Fruit fly (Drosophila melanogaster): ENCODE data around the gene CG32683.

The CG32683 gene

DNA sequence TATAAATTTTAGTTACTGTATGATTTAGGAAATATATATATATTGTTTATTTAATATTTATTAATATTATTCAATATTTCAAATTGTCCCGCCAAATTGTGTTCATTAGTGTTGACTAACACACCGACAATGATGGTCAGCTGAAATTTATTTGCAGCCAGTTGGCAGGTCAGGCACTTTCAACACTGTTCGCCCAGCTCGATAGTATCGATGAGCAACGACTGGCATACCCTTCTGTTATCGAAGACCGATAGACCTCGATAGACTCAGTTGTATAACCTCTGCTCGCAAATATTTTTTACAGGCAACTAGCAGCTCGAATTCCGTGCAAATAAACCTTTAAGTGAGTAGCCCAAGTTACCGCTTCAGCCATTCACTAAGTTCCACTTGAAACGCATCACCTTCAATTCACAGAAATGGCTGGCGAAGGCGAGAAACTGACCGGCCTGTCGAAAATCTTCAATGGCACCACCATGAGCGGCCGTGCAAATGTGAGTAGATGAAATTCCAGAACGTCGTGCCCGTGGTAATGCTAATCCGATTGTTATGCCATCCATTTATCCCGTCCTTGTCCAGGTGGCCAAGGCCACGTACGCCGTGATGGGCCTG, 5.9 kb upstream of the CG32683 start, which contains the start of gene Neb-cGP (continued):
- peak; percentile 60 for TF ChIP-seq CG10654 (GFP tag; optimal IDR thresholded peaks at IDR 0.05)
- peak; percentile 54 for TF ChIP-seq CG34376 (GFP tag; optimal IDR thresholded peaks at IDR 0.05)
- peak; percentile 96 for TF ChIP-seq CG42726 (GFP tag; IDR thresholded peaks at IDR 0.05; ENCODE audit: partially characterized antibody)
- TF ChIP-seq nerfin-2 (GFP tag; IDR thresholded peaks at IDR 0.05; ENCODE audit: partially characterized antibody) = peak; percentile 91
- TF ChIP-seq CG18262 (tag; optimal IDR thresholded peaks at IDR 0.05) = peak; percentile 36
- TF ChIP-seq ken (GFP tag; IDR thresholded peaks at IDR 0.05) = peak; percentile 68; the same call in 2 of the 3 replicates
- no peak for TF ChIP-seq aop (GFP tag; IDR thresholded peaks at IDR 0.05)
- no peak for TF ChIP-seq br (optimal IDR thresholded peaks at IDR 0.05)
- no peak for TF ChIP-seq Jarid2 (GFP tag; optimal IDR thresholded peaks at IDR 0.05)
- no peak for TF ChIP-seq sim (GFP tag; IDR thresholded peaks at IDR 0.05)
- peak; percentile 20 for TF ChIP-seq CG7556 (GFP tag; optimal IDR thresholded peaks at IDR 0.05)
- TF ChIP-seq Opbp (GFP tag; IDR thresholded peaks at IDR 0.05; ENCODE audit: partially characterized antibody) = peak; percentile 95
- no peak for TF ChIP-seq CG16863 (GFP tag; optimal IDR thresholded peaks at IDR 0.05)
- peak; percentile 47; the same call in 2 of the 3 replicates for TF ChIP-seq CG34422 (GFP tag; IDR thresholded peaks at IDR 0.05)
- peak; percentile 58 for TF ChIP-seq CG11247 (GFP tag; IDR thresholded peaks at IDR 0.05)
- peak; percentile 34 for TF ChIP-seq CG4820 (GFP tag; optimal IDR thresholded peaks at IDR 0.05)
- 0 out of 3 replicates have a peak, but pooled peaks have one; percentile 26 for TF ChIP-seq tgo (GFP tag; IDR thresholded peaks at IDR 0.05)
- no peak for TF ChIP-seq toy (GFP tag; IDR thresholded peaks at IDR 0.05)
- TF ChIP-seq Antp (GFP tag; optimal IDR thresholded peaks at IDR 0.05) = peak; percentile 62
- TF ChIP-seq pros (GFP tag; optimal IDR thresholded peaks at IDR 0.05) = no peak
- TF ChIP-seq Fer2 (tag; optimal IDR thresholded peaks at IDR 0.05) = peak; percentile 52
- TF ChIP-seq wek (GFP tag; optimal IDR thresholded peaks at IDR 0.05) = no peak
- TF ChIP-seq Dll (GFP tag; IDR thresholded peaks at IDR 0.05; ENCODE audit: partially characterized antibody) = peak; percentile 91
- no peak for TF ChIP-seq CG8359 (GFP tag; optimal IDR thresholded peaks at IDR 0.05; ENCODE audit: borderline replicate concordance)
- TF ChIP-seq Gug (GFP tag; IDR thresholded peaks at IDR 0.05) = peak; percentile 59; the same call in 2 of the 4 replicates
- TF ChIP-seq ham (GFP tag; IDR thresholded peaks at IDR 0.05) = no peak
- peak; percentile 28 for TF ChIP-seq scrt (GFP tag; optimal IDR thresholded peaks at IDR 0.05)
- no peak for TF ChIP-seq Nf-YB (GFP tag; optimal IDR thresholded peaks at IDR 0.05)
- peak; percentile 61 for TF ChIP-seq NC2β (GFP tag; optimal IDR thresholded peaks at IDR 0.05)
- peak; percentile 42; the same call in 1 of the 2 replicates for TF ChIP-seq Ptx1 (GFP tag; IDR thresholded peaks at IDR 0.05)
- peak; percentile 57 for TF ChIP-seq CG7839 (tag; optimal IDR thresholded peaks at IDR 0.05)
- TF ChIP-seq CG3163 (GFP tag; optimal IDR thresholded peaks at IDR 0.05) = peak; percentile 31
- TF ChIP-seq CG7786 (GFP tag; optimal IDR thresholded peaks at IDR 0.05) = peak; percentile 69
- peak; percentile 30 for TF ChIP-seq CG33557 (GFP tag; optimal IDR thresholded peaks at IDR 0.05)
- TF ChIP-seq CG8944 (GFP tag; optimal IDR thresholded peaks at IDR 0.05) = peak; percentile 57
- peak; percentile 23 for TF ChIP-seq dmrt99B (tag; optimal IDR thresholded peaks at IDR 0.05)
- TF ChIP-seq Bdp1 (GFP tag; optimal IDR thresholded peaks at IDR 0.05) = peak; percentile 60
- TF ChIP-seq Dfd (GFP tag; optimal IDR thresholded peaks at IDR 0.05) = no peak
- TF ChIP-seq Bteb2 (GFP tag; optimal IDR thresholded peaks at IDR 0.05) = peak; percentile 1
- TF ChIP-seq hth (optimal IDR thresholded peaks at IDR 0.05) = no peak
- TF ChIP-seq Sox102F (GFP tag; optimal IDR thresholded peaks at IDR 0.05) = no peak
- no peak for TF ChIP-seq CG15696 (tag; optimal IDR thresholded peaks at IDR 0.05)
- TF ChIP-seq HmgD (GFP tag; optimal IDR thresholded peaks at IDR 0.05) = peak; percentile 56
- TF ChIP-seq CG6689 (GFP tag; IDR thresholded peaks at IDR 0.05) = no peak
- no peak for TF ChIP-seq wor (GFP tag; IDR thresholded peaks at IDR 0.05)
- TF ChIP-seq CG32532 (GFP tag; IDR thresholded peaks at IDR 0.05) = peak; percentile 69; the same call in 1 of the 2 replicates
- peak; percentile 25 for TF ChIP-seq CG6254 (GFP tag; optimal IDR thresholded peaks at IDR 0.05)
- peak; percentile 14; the same call in 1 of the 2 replicates for TF ChIP-seq CG31224 (GFP tag; IDR thresholded peaks at IDR 0.05)
- peak; percentile 56 for TF ChIP-seq bcd (GFP tag; optimal IDR thresholded peaks at IDR 0.05)
- peak; percentile 96 for TF ChIP-seq CG34224 (GFP tag; IDR thresholded peaks at IDR 0.05; ENCODE audit: partially characterized antibody)

Data from whole organism, embryonic.